Fruit fly (Drosophila melanogaster) whole organism, embryonic: ENCODE data around the gene CG43954.

Experiments used
- CG11723 ChIP-seq: fragments of 200-800 bp; sonication (Bioruptor generic); optimal IDR thresholded peaks from 2 replicates; lab custom pipeline; 2017; ENCODE audit warnings: missing biosample characterization, mild to moderate bottlenecking, missing genetic modification characterization
- CG15269 ChIP-seq: fragments of 200-800 bp; sonication (Bioruptor generic); optimal IDR thresholded peaks from 2 replicates; lab custom pipeline; 2018; ENCODE audit warnings: missing biosample characterization, mild to moderate bottlenecking, missing genetic modification characterization, moderate library complexity
- CG16815 ChIP-seq: fragments of 200-800 bp; sonication (Bioruptor generic); optimal IDR thresholded peaks from 3 replicates; lab custom pipeline; 2017; ENCODE audit warnings: missing biosample characterization, mild to moderate bottlenecking, missing genetic modification characterization
- CG17186 ChIP-seq: fragments of 200-800 bp; sonication (Bioruptor generic); optimal IDR thresholded peaks from 3 replicates; lab custom pipeline; 2017; ENCODE audit warnings: missing biosample characterization, missing genetic modification reagents, missing genetic modification characterization
- CG17829 ChIP-seq: fragments of 200-800 bp; optimal IDR thresholded peaks from 2 replicates; lab custom pipeline; 2019; ENCODE audit warnings: missing biosample characterization, mild to moderate bottlenecking, missing genetic modification characterization, moderate library complexity
- CG18011 ChIP-seq: fragments of 200-800 bp; sonication (Bioruptor generic); optimal IDR thresholded peaks from 2 replicates; lab custom pipeline; 2017; ENCODE audit warnings: missing biosample characterization, missing genetic modification characterization, mild to moderate bottlenecking, moderate library complexity, missing genotype
- CG2199 ChIP-seq: fragments of 200-800 bp; sonication (Bioruptor generic); IDR thresholded peaks from 3 replicates; pipeline ENCODE4 v1.3.6; 2022; ENCODE audit warnings: missing biosample characterization, missing genetic modification characterization
- CG2678 ChIP-seq: fragments of 200-800 bp; sonication (Bioruptor generic); optimal IDR thresholded peaks from 3 replicates; lab custom pipeline; 2019; ENCODE audit warnings: missing biosample characterization, mild to moderate bottlenecking, missing genetic modification characterization, moderate library complexity
- CG3281 ChIP-seq: fragments of 200-800 bp; sonication (Bioruptor generic); optimal IDR thresholded peaks from 3 replicates; lab custom pipeline; 2017; ENCODE audit warnings: missing biosample characterization, mild to moderate bottlenecking, missing genetic modification characterization
- CG33557 ChIP-seq: fragments of 200-800 bp; sonication (Bioruptor generic); optimal IDR thresholded peaks from 2 replicates; lab custom pipeline; 2019; ENCODE audit warnings: missing biosample characterization, mild to moderate bottlenecking, missing genetic modification characterization, moderate library complexity
- CG4282 ChIP-seq: fragments of 200-800 bp; sonication (Bioruptor generic); optimal IDR thresholded peaks from 2 replicates; lab custom pipeline; 2016; ENCODE audit warnings: missing biosample characterization, missing genetic modification characterization
- CG4328 ChIP-seq: fragments of 200-800 bp; sonication (Bioruptor generic); optimal IDR thresholded peaks from 3 replicates; lab custom pipeline; 2017; ENCODE audit warnings: missing biosample characterization, missing genetic modification reagents, missing genetic modification characterization
- CG4820 ChIP-seq: fragments of 200-800 bp; sonication (Bioruptor generic); optimal IDR thresholded peaks from 3 replicates; lab custom pipeline; 2016; ENCODE audit warnings: missing biosample characterization, missing genetic modification characterization
- CG6254 ChIP-seq: fragments of 200-800 bp; sonication (Bioruptor generic); optimal IDR thresholded peaks from 3 replicates; lab custom pipeline; 2017; ENCODE audit warnings: mild to moderate bottlenecking, missing biosample characterization, missing genetic modification reagents, missing genetic modification characterization
- CG8765 ChIP-seq: fragments of 200-800 bp; sonication (Bioruptor generic); IDR thresholded peaks from 2 replicates; pipeline ENCODE4 v1.3.6; 2022; ENCODE audit warnings: missing biosample characterization, missing genetic modification characterization
- CG9797 ChIP-seq: fragments of 200-800 bp; sonication (Bioruptor generic); optimal IDR thresholded peaks from 3 replicates; lab custom pipeline; 2018; ENCODE audit warnings: missing biosample characterization, mild to moderate bottlenecking, missing genetic modification characterization
- CG9817 ChIP-seq: fragments of 200-800 bp; sonication (Bioruptor generic); optimal IDR thresholded peaks from 2 replicates; lab custom pipeline; 2018; ENCODE audit warnings: missing biosample characterization, mild to moderate bottlenecking, missing genetic modification characterization, moderate library complexity
- CkIIα-i1 ChIP-seq: fragments of 200-800 bp; sonication (Bioruptor generic); IDR thresholded peaks from 2 replicates; pipeline ENCODE4 v1.3.6; 2022; ENCODE audit warnings: missing biosample characterization, missing genetic modification characterization
- Doc2 ChIP-seq: fragments of 200-800 bp; sonication (Bioruptor generic); IDR thresholded peaks from 2 replicates; pipeline ENCODE4 v1.3.6; 2022; ENCODE audit warnings: missing biosample characterization, missing genetic modification characterization
- HLH4C ChIP-seq: fragments of 200-800 bp; sonication (Bioruptor generic); IDR thresholded peaks from 3 replicates; pipeline ENCODE4 v1.3.6; 2022; ENCODE audit warnings: missing biosample characterization, missing genetic modification characterization; ENCODE audit not compliant: partially characterized antibody
- HLH54F ChIP-seq: fragments of 200-800 bp; sonication (Bioruptor generic); optimal IDR thresholded peaks from 3 replicates; lab custom pipeline; 2016; ENCODE audit warnings: missing biosample characterization, missing genetic modification characterization
- Hand ChIP-seq: fragments of 200-800 bp; sonication (Bioruptor generic); optimal IDR thresholded peaks from 2 replicates; lab custom pipeline; 2017; ENCODE audit warnings: mild to moderate bottlenecking, missing biosample characterization, missing genetic modification reagents, missing genetic modification characterization
- Hmx ChIP-seq: fragments of 200-800 bp; sonication (Bioruptor generic); optimal IDR thresholded peaks from 2 replicates; lab custom pipeline; 2016; ENCODE audit warnings: missing biosample characterization, missing genetic modification characterization
- MESR4 ChIP-seq: fragments of 200-800 bp; sonication (Bioruptor generic); optimal IDR thresholded peaks from 2 replicates; lab custom pipeline; 2018; ENCODE audit warnings: missing biosample characterization, mild to moderate bottlenecking, missing genetic modification characterization, moderate library complexity
- Med ChIP-seq: fragments of 200-800 bp; sonication (Bioruptor generic); peaks from one replicate; lab custom pipeline; 2016; ENCODE audit warnings: missing biosample characterization, missing genetic modification characterization, mild to moderate bottlenecking, inconsistent platforms, moderate library complexity
- Poxn ChIP-seq: fragments of 200-800 bp; sonication (Bioruptor generic); IDR thresholded peaks from 2 replicates; pipeline ENCODE4 v1.3.6; 2022; ENCODE audit warnings: missing biosample characterization, missing genetic modification characterization
- Sin3A ChIP-seq: fragments of >200 bp; optimal IDR thresholded peaks from 2 replicates; lab custom pipeline; 2018
- Ssrp ChIP-seq: fragments of 200-800 bp; sonication (Bioruptor generic); optimal IDR thresholded peaks from 2 replicates; lab custom pipeline; 2018; ENCODE audit warnings: missing biosample characterization, mild to moderate bottlenecking, missing genetic modification characterization, moderate library complexity
- YL-1 ChIP-seq: fragments of 200-800 bp; sonication (Bioruptor generic); optimal IDR thresholded peaks from 3 replicates; lab custom pipeline; 2017; ENCODE audit warnings: missing biosample characterization, mild to moderate bottlenecking, missing genetic modification characterization
- ab ChIP-seq: fragments of 200-800 bp; sonication (Bioruptor generic); optimal IDR thresholded peaks from 2 replicates; lab custom pipeline; 2016; ENCODE audit warnings: missing biosample characterization, missing genetic modification characterization
- az2 ChIP-seq: fragments of 200-800 bp; sonication (Bioruptor generic); optimal IDR thresholded peaks from 3 replicates; lab custom pipeline; 2016; ENCODE audit warnings: missing biosample characterization, missing genetic modification characterization
- bbx ChIP-seq: fragments of 200-800 bp; sonication (Bioruptor generic); IDR thresholded peaks from 2 replicates; pipeline ENCODE4 v1.3.6; 2022; ENCODE audit warnings: missing biosample characterization, missing genetic modification characterization; ENCODE audit not compliant: partially characterized antibody
- caup ChIP-seq: fragments of 200-800 bp; sonication (Bioruptor generic); optimal IDR thresholded peaks from 3 replicates; lab custom pipeline; 2017; ENCODE audit warnings: missing biosample characterization, mild to moderate bottlenecking, missing genetic modification characterization, moderate library complexity; ENCODE audit not compliant: severe bottlenecking
- cg ChIP-seq: fragments of 200-800 bp; sonication (Bioruptor generic); optimal IDR thresholded peaks from 3 replicates; lab custom pipeline; 2019; ENCODE audit warnings: missing biosample characterization, mild to moderate bottlenecking, missing genetic modification characterization, moderate library complexity
- chm ChIP-seq: fragments of 200-800 bp; sonication (Bioruptor generic); IDR thresholded peaks from 2 replicates; pipeline ENCODE4 v1.3.6; 2022; ENCODE audit warnings: missing biosample characterization, missing genetic modification characterization
- corto ChIP-seq: fragments of 200-800 bp; sonication (Bioruptor generic); optimal IDR thresholded peaks from 2 replicates; lab custom pipeline; 2016; ENCODE audit warnings: missing biosample characterization, mild to moderate bottlenecking, missing genetic modification characterization, moderate library complexity
- croc ChIP-seq: fragments of 200-800 bp; sonication (Bioruptor generic); conservative IDR thresholded peaks from 3 replicates; pipeline ENCODE4 v1.3.6; 2022; ENCODE audit warnings: missing biosample characterization, missing genetic modification characterization
- ems ChIP-seq: fragments of 200-800 bp; sonication (Bioruptor generic); optimal IDR thresholded peaks from 3 replicates; lab custom pipeline; 2016; ENCODE audit warnings: missing biosample characterization, missing genetic modification characterization
- ftz-f1 ChIP-seq: fragments of 200-800 bp; sonication (Bioruptor generic); optimal IDR thresholded peaks from 2 replicates; lab custom pipeline; 2016; ENCODE audit warnings: missing biosample characterization, missing genetic modification characterization
- gcm2 ChIP-seq: fragments of 200-800 bp; sonication (Bioruptor generic); optimal IDR thresholded peaks from 2 replicates; lab custom pipeline; 2016; ENCODE audit warnings: missing biosample characterization, missing genetic modification characterization
- her ChIP-seq: fragments of 200-800 bp; sonication (Bioruptor generic); optimal IDR thresholded peaks from 2 replicates; lab custom pipeline; 2016; ENCODE audit warnings: missing biosample characterization, missing genetic modification characterization
- insv ChIP-seq, 2 experiments: fragments of 200-800 bp; sonication (Bioruptor generic); optimal IDR thresholded peaks; 3 replicates each; lab custom pipeline; 2016 to 2018; ENCODE audit warnings: missing biosample characterization in 2 of 2, missing genetic modification characterization in 2 of 2
- lola ChIP-seq, 3 experiments: fragments of >200 bp in 2 of 3; fragments of 200-800 bp in 1 of 3; sonication (Bioruptor generic) in 1 of 3; optimal IDR thresholded peaks; 2 replicates each; lab custom pipeline; 2017 to 2019; ENCODE audit warnings: missing biosample characterization in 3 of 3, missing genetic modification characterization in 3 of 3, mild to moderate bottlenecking in 1 of 3, moderate library complexity in 1 of 3
- mld ChIP-seq: fragments of 200-800 bp; sonication (Bioruptor generic); IDR thresholded peaks from 3 replicates; pipeline ENCODE4 v1.3.6; 2022; ENCODE audit warnings: missing biosample characterization, missing genetic modification characterization; ENCODE audit not compliant: partially characterized antibody
- nmo ChIP-seq: fragments of 200-800 bp; sonication (Bioruptor generic); optimal IDR thresholded peaks from 2 replicates; lab custom pipeline; 2018; ENCODE audit warnings: missing biosample characterization, mild to moderate bottlenecking, missing genetic modification characterization, moderate library complexity
- pros ChIP-seq: fragments of 200-800 bp; sonication (Bioruptor generic); optimal IDR thresholded peaks from 3 replicates; lab custom pipeline; 2019; ENCODE audit warnings: missing biosample characterization, mild to moderate bottlenecking, missing genetic modification characterization, moderate library complexity
- rib ChIP-seq: fragments of 200-800 bp; sonication (Bioruptor generic); IDR thresholded peaks from 2 replicates; pipeline ENCODE4 v1.3.6; 2022; ENCODE audit warnings: missing biosample characterization, missing genetic modification characterization
- sc ChIP-seq, 3 experiments: fragments of >200 bp in 2 of 3; fragments of 200-800 bp in 1 of 3; sonication (Bioruptor generic) in 1 of 3; optimal IDR thresholded peaks; 2 replicates in 2 of 3; 3 replicates in 1 of 3; lab custom pipeline; 2017; ENCODE audit warnings: mild to moderate bottlenecking in 1 of 3, missing biosample characterization in 1 of 3, missing genetic modification characterization in 1 of 3, missing genetic modification reagents in 1 of 3

The CG43954 gene

DNA sequence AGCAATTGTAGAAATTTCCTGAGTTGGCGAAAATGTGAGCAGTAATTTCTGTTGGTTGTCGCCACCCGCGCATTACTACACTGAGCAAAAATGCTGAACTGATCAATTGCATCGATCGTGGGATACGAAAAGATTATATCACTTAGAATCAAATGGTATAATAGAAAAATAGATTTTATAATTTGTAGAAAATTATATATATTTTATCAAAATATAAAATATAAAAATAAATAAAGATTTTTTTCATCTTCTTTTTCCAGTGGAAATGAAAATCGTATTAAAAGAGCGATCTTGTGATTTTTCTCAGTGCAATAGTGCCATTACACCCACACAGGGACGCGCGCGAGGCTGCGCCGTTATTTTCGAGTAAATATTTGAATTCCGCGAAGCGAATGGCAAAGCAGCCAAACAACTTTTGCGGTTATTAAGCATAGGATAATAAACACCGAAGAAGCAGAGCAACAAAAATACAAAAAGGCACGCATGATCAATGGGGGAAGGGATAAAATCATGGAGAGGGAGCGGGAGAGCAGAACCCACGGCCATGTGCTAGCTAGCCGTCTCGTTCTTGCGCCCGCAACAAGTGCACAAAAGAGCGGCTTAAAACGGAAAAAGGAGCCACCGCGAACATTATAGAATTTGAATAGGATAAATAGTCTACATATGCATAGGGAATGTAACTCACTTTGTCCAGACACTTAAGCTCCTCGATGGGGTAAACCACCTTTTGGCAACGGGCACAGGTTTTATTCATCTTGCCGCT, 1.0 kb downstream of the CG43954 start (continued):
- TF ChIP-seq caup (GFP tag; lab: Kevin White, UChicago) (peak; percentile 41), az2 (GFP tag; lab: Kevin White, UChicago) (no peak), CG8765 (GFP tag; lab: Robert Waterston, UW) (peak; percentile 46), cg (GFP tag; lab: Kevin White, UChicago) (no peak), nmo (GFP tag; lab: Kevin White, UChicago) (peak; percentile 71), Hand (GFP tag; lab: Kevin White, UChicago) (no peak), CG17186 (GFP tag; lab: Kevin White, UChicago) (no peak), CG4820 (GFP tag; lab: Kevin White, UChicago) (no peak), Poxn (GFP tag; lab: Robert Waterston, UW) (no peak), Ssrp (tag; lab: Kevin White, UChicago) (peak; percentile 6), chm (GFP tag; lab: Robert Waterston, UW) (no peak; the same call in 1 of the 2 replicates), CG11723 (no peak), Sin3A (no peak), CG3281 (peak; percentile 59), CkIIα-i1 (GFP tag; lab: Robert Waterston, UW) (no peak), CG4282 (GFP tag; lab: Kevin White, UChicago) (no peak), YL-1 (GFP tag; lab: Kevin White, UChicago) (no peak), CG9817 (tag; lab: Kevin White, UChicago) (peak; percentile 24), HLH54F (GFP tag; lab: Kevin White, UChicago) (no peak), CG16815 (GFP tag; lab: Kevin White, UChicago) (peak; percentile 3), CG2199 (0 out of 3 replicates have a peak, but pooled peaks have one; percentile 72), CG18011 (no peak), croc (GFP tag; lab: Robert Waterston, UW) (no peak), ftz-f1 (GFP tag; lab: Kevin White, UChicago) (no peak), CG6254 (GFP tag; lab: Kevin White, UChicago) (no peak), CG15269 (tag; lab: Kevin White, UChicago) (peak; percentile 43), CG4328 (peak; percentile 1), rib (GFP tag; lab: Robert Waterston, UW) (0 out of 2 replicates have a peak, but pooled peaks have one; percentile 8), CG17829 (tag; lab: Kevin White, UChicago) (peak; percentile 38), bbx (no peak), sc (optimal IDR thresholded peaks at IDR 0.05; lab: Kevin White, UChicago) (no peak), sc (GFP tag; optimal IDR thresholded peaks at IDR 0.05; lab: Kevin White, UChicago) (no peak), HLH4C (GFP tag; lab: Robert Waterston, UW) (no peak), insv (GFP tag; optimal IDR thresholded peaks at IDR 0.05; lab: Kevin White, UChicago) (no peak), CG9797 (GFP tag; lab: Kevin White, UChicago) (no peak), her (GFP tag; lab: Kevin White, UChicago) (no peak), Med (peak; percentile 68), mld (GFP tag; lab: Robert Waterston, UW) (no peak), ems (no peak), pros (GFP tag; lab: Kevin White, UChicago) (no peak), Hmx (GFP tag; lab: Kevin White, UChicago) (no peak), Doc2 (GFP tag; lab: Robert Waterston, UW) (no peak), MESR4 (no peak), CG33557 (GFP tag; lab: Kevin White, UChicago) (no peak), lola (GFP tag; optimal IDR thresholded peaks at IDR 0.05; lab: Kevin White, UChicago) (peak in 1 of 3 experiments; percentile 12), corto (GFP tag; lab: Kevin White, UChicago) (no peak), ab (GFP tag; lab: Kevin White, UChicago) (no peak), CG2678 (tag; lab: Kevin White, UChicago) (peak; percentile 41), gcm2 (no peak)
